Worm (Caenorhabditis elegans) whole organism, mixed stage, embryonic: ENCODE results near the gene tbb-2.

ENCODE experiments used
- M03D4.4 ChIP-seq: sonication (generic microtip); optimal IDR thresholded peaks from 2 replicates; lab custom pipeline; 2017; ENCODE audit warnings: mild to moderate bottlenecking, missing genetic modification characterization, missing compliant biosample characterization
- bed-3 ChIP-seq: fragments of 200-800 bp; sonication (Bioruptor generic); optimal IDR thresholded peaks from 3 replicates; lab custom pipeline; 2018; ENCODE audit warnings: mild to moderate bottlenecking, missing genetic modification characterization, moderate library complexity, missing compliant biosample characterization
- ceh-39 ChIP-seq: fragments of 150-350 bp; optimal IDR thresholded peaks from 2 replicates; lab custom pipeline; 2014; ENCODE audit warnings: missing biosample characterization, missing genetic modification characterization
- ceh-43 ChIP-seq: fragments of 200-800 bp; sonication (Bioruptor generic); optimal IDR thresholded peaks from 2 replicates; lab custom pipeline; 2018; ENCODE audit warnings: mild to moderate bottlenecking, missing genetic modification characterization, moderate library complexity, missing compliant biosample characterization
- ceh-83 ChIP-seq: fragments of 200-800 bp; sonication (Bioruptor generic); optimal IDR thresholded peaks from 2 replicates; lab custom pipeline; 2018; ENCODE audit warnings: mild to moderate bottlenecking, missing genetic modification characterization, missing compliant biosample characterization
- ces-1 ChIP-seq: fragments of 150-350 bp; optimal IDR thresholded peaks from 2 replicates; lab custom pipeline; 2014; ENCODE audit warnings: missing biosample characterization, missing genetic modification reagents, missing genetic modification characterization
- cnd-1 ChIP-seq: fragments of 200-800 bp; sonication (Bioruptor generic); optimal IDR thresholded peaks from 2 replicates; lab custom pipeline; 2018; ENCODE audit warnings: mild to moderate bottlenecking, missing genetic modification characterization, missing compliant biosample characterization
- drap-1 ChIP-seq: fragments of 200-800 bp; sonication (Bioruptor generic); optimal IDR thresholded peaks from 3 replicates; lab custom pipeline; 2018; ENCODE audit warnings: mild to moderate bottlenecking, missing genetic modification characterization, missing compliant biosample characterization
- elt-1 ChIP-seq: sonication (generic microtip); optimal IDR thresholded peaks from 2 replicates; lab custom pipeline; 2017; ENCODE audit warnings: missing genetic modification characterization, mild to moderate bottlenecking, missing compliant biosample characterization, antibody characterized with exemption, moderate library complexity, borderline replicate concordance; ENCODE audit not compliant: insufficient read depth
- flh-1 ChIP-seq: fragments of 200-800 bp; sonication (Bioruptor generic); optimal IDR thresholded peaks from 2 replicates; lab custom pipeline; 2018; ENCODE audit warnings: mild to moderate bottlenecking, missing genetic modification characterization, moderate library complexity, missing compliant biosample characterization
- ham-2 ChIP-seq: fragments of 200-800 bp; sonication (Bioruptor generic); optimal IDR thresholded peaks from 2 replicates; lab custom pipeline; 2018; ENCODE audit warnings: mild to moderate bottlenecking, missing genetic modification characterization, missing compliant biosample characterization
- hlh-1 ChIP-seq: fragments of 150-350 bp; optimal IDR thresholded peaks from 2 replicates; lab custom pipeline; 2014; ENCODE audit warnings: missing biosample characterization, missing genetic modification reagents, missing genetic modification characterization
- lin-13 ChIP-seq: fragments of 150-350 bp; optimal IDR thresholded peaks from 2 replicates; lab custom pipeline; 2014; ENCODE audit warnings: missing biosample characterization, missing genetic modification characterization
- lin-32 ChIP-seq: fragments of 200-800 bp; sonication (Bioruptor generic); optimal IDR thresholded peaks from 2 replicates; lab custom pipeline; 2018; ENCODE audit warnings: mild to moderate bottlenecking, missing genetic modification characterization, missing compliant biosample characterization
- lsy-2 ChIP-seq: fragments of 150-350 bp; optimal IDR thresholded peaks from 2 replicates; lab custom pipeline; 2014; ENCODE audit warnings: missing biosample characterization, missing genetic modification characterization
- mab-5 ChIP-seq: fragments of 150-350 bp; optimal IDR thresholded peaks from 2 replicates; lab custom pipeline; 2014; ENCODE audit warnings: missing biosample characterization, missing genetic modification characterization
- mep-1 ChIP-seq: fragments of 150-350 bp; optimal IDR thresholded peaks from 2 replicates; lab custom pipeline; 2017; ENCODE audit warnings: missing biosample characterization, missing genetic modification reagents, missing genetic modification characterization, inconsistent platforms
- mls-2 ChIP-seq: sonication (generic microtip); optimal IDR thresholded peaks from 2 replicates; lab custom pipeline; 2016; ENCODE audit warnings: mild to moderate bottlenecking, missing genetic modification characterization, moderate library complexity, missing compliant biosample characterization
- nhr-237 ChIP-seq: fragments of 150-350 bp; optimal IDR thresholded peaks from 2 replicates; lab custom pipeline; 2014; ENCODE audit warnings: missing biosample characterization, missing genetic modification characterization
- nhr-76 ChIP-seq: sonication (generic microtip); optimal IDR thresholded peaks from 2 replicates; lab custom pipeline; 2017; ENCODE audit warnings: missing biosample characterization, missing genetic modification characterization
- pha-4 ChIP-seq: fragments of 150-350 bp; optimal IDR thresholded peaks from 2 replicates; lab custom pipeline; 2018; ENCODE audit warnings: missing biosample characterization, missing genetic modification reagents, missing genetic modification characterization
- sem-2 ChIP-seq: fragments of 200-800 bp; sonication (Bioruptor generic); optimal IDR thresholded peaks from 2 replicates; lab custom pipeline; 2018; ENCODE audit warnings: mild to moderate bottlenecking, missing genetic modification characterization, missing compliant biosample characterization
- snpc-4 ChIP-seq: fragments of 150-350 bp; optimal IDR thresholded peaks from 2 replicates; lab custom pipeline; 2014; ENCODE audit warnings: missing biosample characterization, missing genetic modification characterization
- sptf-1 ChIP-seq: sonication (generic microtip); optimal IDR thresholded peaks from 2 replicates; lab custom pipeline; 2017; ENCODE audit warnings: mild to moderate bottlenecking, missing genetic modification characterization, moderate library complexity, missing compliant biosample characterization
- tbx-8 ChIP-seq: fragments of 200-800 bp; sonication (Bioruptor generic); optimal IDR thresholded peaks from 2 replicates; lab custom pipeline; 2018; ENCODE audit warnings: mild to moderate bottlenecking, missing genetic modification characterization, moderate library complexity, missing compliant biosample characterization
- unc-120 ChIP-seq: sonication (generic microtip); optimal IDR thresholded peaks from 2 replicates; lab custom pipeline; 2017; ENCODE audit warnings: missing genetic modification characterization, missing compliant biosample characterization; ENCODE audit not compliant: poor library complexity, severe bottlenecking
- unc-39 ChIP-seq: fragments of 150-350 bp; optimal IDR thresholded peaks from 2 replicates; lab custom pipeline; 2014; ENCODE audit warnings: missing biosample characterization, missing genetic modification characterization
- unc-62 ChIP-seq: fragments of 150-350 bp; optimal IDR thresholded peaks from 2 replicates; lab custom pipeline; 2014; ENCODE audit warnings: missing biosample characterization, missing genetic modification reagents, missing genetic modification characterization
- zip-8 ChIP-seq: fragments of 150-350 bp; optimal IDR thresholded peaks from 2 replicates; lab custom pipeline; 2014; ENCODE audit warnings: missing biosample characterization, missing genetic modification characterization
- ztf-11 ChIP-seq: fragments of 150-350 bp; optimal IDR thresholded peaks from 2 replicates; lab custom pipeline; 2014; ENCODE audit warnings: missing biosample characterization, missing genetic modification characterization

Gene tbb-2

ce11 chrIII:3976992-3977391 lies 40.4 kb downstream of the tbb-2 start:
- TF ChIP-seq mls-2 (tag; lab: Kevin White, UChicago): no peak
- TF ChIP-seq cnd-1 (tag; lab: Kevin White, UChicago): no peak
- no peak for TF ChIP-seq snpc-4
- no peak for TF ChIP-seq bed-3
- TF ChIP-seq tbx-8 (GFP tag; lab: Kevin White, UChicago): no peak
- no peak for TF ChIP-seq M03D4.4 (tag; lab: Kevin White, UChicago)
- no peak for TF ChIP-seq mab-5 (tag; lab: Kevin White, UChicago)
- no peak for TF ChIP-seq ces-1
- TF ChIP-seq sem-2 (GFP tag; lab: Kevin White, UChicago): no peak
- TF ChIP-seq lsy-2 (tag; lab: Kevin White, UChicago): no peak
- TF ChIP-seq elt-1: no peak
- no peak for TF ChIP-seq ceh-43 (GFP tag; lab: Kevin White, UChicago)
- TF ChIP-seq ceh-83: no peak
- no peak for TF ChIP-seq drap-1 (GFP tag; lab: Kevin White, UChicago)
- no peak for TF ChIP-seq lin-13 (tag; lab: Kevin White, UChicago)
- TF ChIP-seq unc-62 (GFP tag; lab: Kevin White, UChicago): no peak
- no peak for TF ChIP-seq nhr-237 (tag; lab: Kevin White, UChicago)

ce11 chrIII:3976291-3976690 lies 41.1 kb downstream of the tbb-2 start, which contains the start of gene msi-1:
Gene msi-1, minus strand, starts transcription at chrIII:3976391.
- TF ChIP-seq unc-62 (GFP tag; lab: Kevin White, UChicago) (no peak), M03D4.4 (tag; lab: Kevin White, UChicago) (no peak), mab-5 (tag; lab: Kevin White, UChicago) (no peak), ham-2 (no peak), ceh-83 (no peak), nhr-76 (no peak), lsy-2 (tag; lab: Kevin White, UChicago) (no peak), snpc-4 (no peak), ces-1 (no peak), lin-32 (GFP tag; lab: Kevin White, UChicago) (no peak), ceh-39 (no peak), mls-2 (tag; lab: Kevin White, UChicago) (no peak), sptf-1 (tag; lab: Kevin White, UChicago) (no peak), zip-8 (tag; lab: Kevin White, UChicago) (no peak), unc-120 (no peak), tbx-8 (GFP tag; lab: Kevin White, UChicago) (no peak), mep-1 (tag; lab: Kevin White, UChicago) (no peak), lin-13 (tag; lab: Kevin White, UChicago) (no peak)

ce11 chrIII:3975008-3975407 lies 42.4 kb downstream of the tbb-2 start:
- no peak for TF ChIP-seq tbx-8 (GFP tag; lab: Kevin White, UChicago)
- TF ChIP-seq cnd-1 (tag; lab: Kevin White, UChicago): no peak
- no peak for TF ChIP-seq snpc-4
- TF ChIP-seq lin-13 (tag; lab: Kevin White, UChicago): no peak
- TF ChIP-seq elt-1: no peak
- TF ChIP-seq unc-120: no peak
- TF ChIP-seq flh-1 (GFP tag; lab: Kevin White, UChicago): no peak
- no peak for TF ChIP-seq ham-2

ce11 chrIII:3974503-3974902 lies 42.9 kb downstream of the tbb-2 start:
- TF ChIP-seq unc-39: no peak
- TF ChIP-seq tbx-8 (GFP tag; lab: Kevin White, UChicago): no peak
- TF ChIP-seq mab-5 (tag; lab: Kevin White, UChicago): no peak
- no peak for TF ChIP-seq nhr-237 (tag; lab: Kevin White, UChicago)
- TF ChIP-seq pha-4 (tag; lab: Kevin White, UChicago): no peak
- TF ChIP-seq ces-1: no peak

- TF ChIP-seq M03D4.4 (tag; lab: Kevin White, UChicago) (no peak), ztf-11 (no peak), sptf-1 (tag; lab: Kevin White, UChicago) (no peak), mep-1 (tag; lab: Kevin White, UChicago) (no peak), mab-5 (tag; lab: Kevin White, UChicago) (no peak), nhr-237 (tag; lab: Kevin White, UChicago) (no peak), unc-39 (no peak), sem-2 (GFP tag; lab: Kevin White, UChicago) (no peak), hlh-1 (tag; lab: Kevin White, UChicago) (no peak), flh-1 (GFP tag; lab: Kevin White, UChicago) (no peak), tbx-8 (GFP tag; lab: Kevin White, UChicago) (no peak), lin-32 (GFP tag; lab: Kevin White, UChicago) (no peak), elt-1 (no peak), lsy-2 (tag; lab: Kevin White, UChicago) (no peak)
Observed at ce11 chrIII:3972687-3973086, 44.7 kb downstream of the tbb-2 start, which contains the start of gene R10E9.4. Gene R10E9.4, minus strand, starts transcription at chrIII:3972787.
